Fruit fly (Drosophila melanogaster) whole organism, embryonic: Measurements from ENCODE around the gene CG34282.

Source experiments
- Atf3 ChIP-seq: fragments of 200-800 bp; sonication (Bioruptor generic); optimal IDR thresholded peaks from 3 replicates; lab custom pipeline; 2016; ENCODE audit warnings: missing biosample characterization, missing genetic modification characterization
- CG11093 ChIP-seq: fragments of 200-800 bp; sonication (Bioruptor generic); IDR thresholded peaks from 3 replicates; pipeline ENCODE4 v1.3.6; 2022; ENCODE audit warnings: missing biosample characterization, missing genetic modification characterization
- CG11695 ChIP-seq: fragments of 200-800 bp; sonication (Bioruptor generic); IDR thresholded peaks from 3 replicates; pipeline ENCODE4 v1.3.6; 2022; ENCODE audit warnings: missing biosample characterization, missing genetic modification characterization
- CG11696 ChIP-seq: fragments of 200-800 bp; sonication (Bioruptor generic); IDR thresholded peaks from 2 replicates; pipeline ENCODE4 v1.3.6; 2022; ENCODE audit warnings: missing biosample characterization, missing genetic modification characterization
- CG13287 ChIP-seq: fragments of 200-800 bp; sonication (Bioruptor generic); IDR thresholded peaks from 2 replicates; pipeline ENCODE4 v1.3.6; 2022; ENCODE audit warnings: missing biosample characterization, missing genetic modification characterization; ENCODE audit not compliant: partially characterized antibody
- CG13624 ChIP-seq: fragments of 200-800 bp; sonication (Bioruptor generic); optimal IDR thresholded peaks from 2 replicates; lab custom pipeline; 2016; ENCODE audit warnings: missing biosample characterization, missing genetic modification characterization
- CG14965 ChIP-seq: fragments of 200-800 bp; sonication (Bioruptor generic); optimal IDR thresholded peaks from 2 replicates; lab custom pipeline; 2016; ENCODE audit warnings: missing biosample characterization, missing genetic modification characterization, borderline replicate concordance
- CG15073 ChIP-seq: fragments of 200-800 bp; sonication (Bioruptor generic); optimal IDR thresholded peaks from 2 replicates; lab custom pipeline; 2016; ENCODE audit warnings: missing biosample characterization, missing genetic modification characterization
- CG1603 ChIP-seq: fragments of 200-800 bp; sonication (Bioruptor generic); optimal IDR thresholded peaks from 2 replicates; lab custom pipeline; 2019; ENCODE audit warnings: missing biosample characterization, mild to moderate bottlenecking, missing genetic modification characterization, moderate library complexity
- CG17186 ChIP-seq: fragments of 200-800 bp; sonication (Bioruptor generic); optimal IDR thresholded peaks from 3 replicates; lab custom pipeline; 2017; ENCODE audit warnings: missing biosample characterization, missing genetic modification reagents, missing genetic modification characterization
- CG17802 ChIP-seq: fragments of 200-800 bp; sonication (Bioruptor generic); optimal IDR thresholded peaks from 2 replicates; lab custom pipeline; 2018; ENCODE audit warnings: missing biosample characterization, mild to moderate bottlenecking, missing genetic modification characterization, moderate library complexity
- CG18599 ChIP-seq: fragments of 200-800 bp; sonication (Bioruptor generic); optimal IDR thresholded peaks from 3 replicates; lab custom pipeline; 2017; ENCODE audit warnings: missing biosample characterization, missing genetic modification characterization, mild to moderate bottlenecking, moderate library complexity, missing genetic modification reagents
- CG2129 ChIP-seq: fragments of 200-800 bp; sonication (Bioruptor generic); IDR thresholded peaks from 2 replicates; pipeline ENCODE4 v1.3.6; 2022; ENCODE audit warnings: missing biosample characterization, missing genetic modification characterization; ENCODE audit not compliant: partially characterized antibody
- CG34376 ChIP-seq: fragments of 200-800 bp; sonication (Bioruptor generic); optimal IDR thresholded peaks from 2 replicates; lab custom pipeline; 2018; ENCODE audit warnings: missing biosample characterization, mild to moderate bottlenecking, missing genetic modification characterization
- CG4360 ChIP-seq: fragments of 200-800 bp; sonication (Bioruptor generic); IDR thresholded peaks from 2 replicates; pipeline ENCODE4 v1.3.6; 2022; ENCODE audit warnings: missing biosample characterization, missing genetic modification characterization
- CG4424 ChIP-seq: fragments of 200-800 bp; sonication (Bioruptor generic); optimal IDR thresholded peaks from 3 replicates; lab custom pipeline; 2016; ENCODE audit warnings: missing biosample characterization, missing genetic modification characterization
- CG4617 ChIP-seq: fragments of 200-800 bp; sonication (Bioruptor generic); optimal IDR thresholded peaks from 3 replicates; lab custom pipeline; 2016; ENCODE audit warnings: missing biosample characterization, missing genetic modification characterization, borderline replicate concordance
- CG4707 ChIP-seq: fragments of 200-800 bp; sonication (Bioruptor generic); optimal IDR thresholded peaks from 2 replicates; lab custom pipeline; 2018; ENCODE audit warnings: missing biosample characterization, mild to moderate bottlenecking, missing genetic modification characterization, moderate library complexity
- CG5953 ChIP-seq: fragments of 200-800 bp; sonication (Bioruptor generic); IDR thresholded peaks from 2 replicates; pipeline ENCODE4 v1.3.6; 2022; ENCODE audit warnings: missing biosample characterization, missing genetic modification characterization
- CG6254 ChIP-seq: fragments of 200-800 bp; sonication (Bioruptor generic); optimal IDR thresholded peaks from 3 replicates; lab custom pipeline; 2017; ENCODE audit warnings: mild to moderate bottlenecking, missing biosample characterization, missing genetic modification reagents, missing genetic modification characterization
- CG7928 ChIP-seq: fragments of 200-800 bp; sonication (Bioruptor generic); optimal IDR thresholded peaks from 2 replicates; lab custom pipeline; 2017; ENCODE audit warnings: missing biosample characterization, mild to moderate bottlenecking, missing genetic modification characterization
- CG8089 ChIP-seq: fragments of 200-800 bp; sonication (Bioruptor generic); optimal IDR thresholded peaks from 3 replicates; lab custom pipeline; 2016; ENCODE audit warnings: missing biosample characterization, missing genetic modification characterization
- CG9437 ChIP-seq: fragments of 200-800 bp; sonication (Bioruptor generic); optimal IDR thresholded peaks from 2 replicates; lab custom pipeline; 2018; ENCODE audit warnings: missing biosample characterization, mild to moderate bottlenecking, missing genetic modification characterization
- CG9727 ChIP-seq: fragments of 200-800 bp; sonication (Bioruptor generic); optimal IDR thresholded peaks from 3 replicates; lab custom pipeline; 2017; ENCODE audit warnings: missing biosample characterization, mild to moderate bottlenecking, missing genetic modification characterization
- CrebB ChIP-seq: fragments of 200-800 bp; sonication (Bioruptor generic); optimal IDR thresholded peaks from 3 replicates; lab custom pipeline; 2018; ENCODE audit warnings: missing biosample characterization, mild to moderate bottlenecking, missing genetic modification characterization
- Dip2 ChIP-seq: fragments of 200-800 bp; sonication (Bioruptor generic); IDR thresholded peaks from 2 replicates; pipeline ENCODE4 v1.3.6; 2022; ENCODE audit warnings: missing biosample characterization, missing genetic modification characterization
- Doc3 ChIP-seq: fragments of 200-800 bp; sonication (Bioruptor generic); IDR thresholded peaks from 3 replicates; pipeline ENCODE4 v1.3.6; 2022; ENCODE audit warnings: missing biosample characterization, missing genetic modification characterization; ENCODE audit not compliant: partially characterized antibody
- Dp ChIP-seq: fragments of 200-800 bp; sonication (Bioruptor generic); optimal IDR thresholded peaks from 2 replicates; lab custom pipeline; 2018; ENCODE audit warnings: missing biosample characterization, mild to moderate bottlenecking, missing genetic modification characterization, moderate library complexity
- Eip74EF ChIP-seq, 2 experiments: fragments of 200-800 bp in 1 of 2; fragments of >200 bp in 1 of 2; sonication (Bioruptor generic) in 1 of 2; optimal IDR thresholded peaks; 2 replicates each; lab custom pipeline; 2017 to 2019; ENCODE audit warnings: missing biosample characterization in 2 of 2, missing genetic modification characterization in 2 of 2, mild to moderate bottlenecking in 1 of 2, moderate library complexity in 1 of 2
- Hmr ChIP-seq: fragments of 200-800 bp; sonication (Bioruptor generic); optimal IDR thresholded peaks from 3 replicates; lab custom pipeline; 2017; ENCODE audit warnings: mild to moderate bottlenecking, missing biosample characterization, missing genetic modification reagents, missing genetic modification characterization
- NK7.1 ChIP-seq: fragments of 200-800 bp; sonication (Bioruptor generic); optimal IDR thresholded peaks from 3 replicates; lab custom pipeline; 2016; ENCODE audit warnings: missing biosample characterization, missing genetic modification characterization
- Scr ChIP-seq: fragments of 200-800 bp; sonication (Bioruptor generic); IDR thresholded peaks from 2 replicates; pipeline ENCODE4 v1.3.6; 2022; ENCODE audit warnings: missing biosample characterization, missing genetic modification characterization; ENCODE audit not compliant: partially characterized antibody
- ap ChIP-seq: fragments of 200-800 bp; sonication (Bioruptor generic); IDR thresholded peaks from 2 replicates; pipeline ENCODE4 v1.3.6; 2022; ENCODE audit warnings: missing biosample characterization, missing genetic modification characterization
- dysf ChIP-seq: fragments of 200-800 bp; sonication (Bioruptor generic); IDR thresholded peaks from 3 replicates; pipeline ENCODE4 v1.3.6; 2022; ENCODE audit warnings: missing biosample characterization, missing genetic modification characterization
- fru ChIP-seq: fragments of >200 bp; optimal IDR thresholded peaks from 2 replicates; lab custom pipeline; 2017
- gcm2 ChIP-seq: fragments of 200-800 bp; sonication (Bioruptor generic); optimal IDR thresholded peaks from 2 replicates; lab custom pipeline; 2016; ENCODE audit warnings: missing biosample characterization, missing genetic modification characterization
- gsb ChIP-seq: fragments of 200-800 bp; sonication (Bioruptor generic); IDR thresholded peaks from 2 replicates; pipeline ENCODE4 v1.3.6; 2022; ENCODE audit warnings: missing biosample characterization, missing genetic modification characterization
- nau ChIP-seq: fragments of 200-800 bp; sonication (Bioruptor generic); optimal IDR thresholded peaks from 3 replicates; lab custom pipeline; 2017; ENCODE audit warnings: missing biosample characterization, mild to moderate bottlenecking, missing genetic modification characterization, missing genetic modification reagents
- nerfin-1 ChIP-seq: fragments of 200-800 bp; sonication (Bioruptor generic); optimal IDR thresholded peaks from 3 replicates; lab custom pipeline; 2019; ENCODE audit warnings: missing biosample characterization, mild to moderate bottlenecking, missing genetic modification characterization, moderate library complexity
- nom ChIP-seq: fragments of 200-800 bp; sonication (Bioruptor generic); optimal IDR thresholded peaks from 2 replicates; lab custom pipeline; 2017; ENCODE audit warnings: missing biosample characterization, missing genetic modification characterization, mild to moderate bottlenecking, moderate library complexity, missing genetic modification reagents
- oc ChIP-seq: fragments of 200-800 bp; sonication (Bioruptor generic); optimal IDR thresholded peaks from 2 replicates; lab custom pipeline; 2018; ENCODE audit warnings: missing biosample characterization, mild to moderate bottlenecking, missing genetic modification characterization, moderate library complexity
- onecut ChIP-seq: fragments of 200-800 bp; sonication (Bioruptor generic); IDR thresholded peaks from 2 replicates; pipeline ENCODE4 v1.3.6; 2022; ENCODE audit warnings: missing biosample characterization, missing genetic modification characterization
- pnt ChIP-seq: fragments of 200-800 bp; sonication (Bioruptor generic); optimal IDR thresholded peaks from 3 replicates; lab custom pipeline; 2016; ENCODE audit warnings: missing biosample characterization, missing genetic modification characterization
- pum ChIP-seq: fragments of 200-800 bp; sonication (Bioruptor generic); optimal IDR thresholded peaks from 2 replicates; lab custom pipeline; 2016; ENCODE audit warnings: missing biosample characterization, missing genetic modification characterization
- pzg ChIP-seq: fragments of 200-800 bp; sonication (Bioruptor generic); optimal IDR thresholded peaks from 3 replicates; lab custom pipeline; 2018; ENCODE audit warnings: missing biosample characterization, mild to moderate bottlenecking, missing genetic modification characterization, moderate library complexity
- repo ChIP-seq: fragments of 200-800 bp; sonication (Bioruptor generic); optimal IDR thresholded peaks from 2 replicates; lab custom pipeline; 2016; ENCODE audit warnings: missing biosample characterization, missing genetic modification characterization
- scrt ChIP-seq: fragments of 200-800 bp; sonication (Bioruptor generic); optimal IDR thresholded peaks from 2 replicates; lab custom pipeline; 2018; ENCODE audit warnings: missing biosample characterization, mild to moderate bottlenecking, missing genetic modification characterization, moderate library complexity
- shn ChIP-seq: fragments of 200-800 bp; sonication (Bioruptor generic); optimal IDR thresholded peaks from 3 replicates; lab custom pipeline; 2016; ENCODE audit warnings: missing biosample characterization, missing genetic modification characterization
- tgo ChIP-seq: fragments of 200-800 bp; sonication (Bioruptor generic); IDR thresholded peaks from 3 replicates; pipeline ENCODE4 v1.3.6; 2022; ENCODE audit warnings: missing biosample characterization, missing genetic modification characterization
- vvl ChIP-seq: fragments of 200-800 bp; sonication (Bioruptor generic); IDR thresholded peaks from 2 replicates; pipeline ENCODE4 v1.3.6; 2022; ENCODE audit warnings: missing biosample characterization, missing genetic modification characterization

The CG34282 gene

DNA sequence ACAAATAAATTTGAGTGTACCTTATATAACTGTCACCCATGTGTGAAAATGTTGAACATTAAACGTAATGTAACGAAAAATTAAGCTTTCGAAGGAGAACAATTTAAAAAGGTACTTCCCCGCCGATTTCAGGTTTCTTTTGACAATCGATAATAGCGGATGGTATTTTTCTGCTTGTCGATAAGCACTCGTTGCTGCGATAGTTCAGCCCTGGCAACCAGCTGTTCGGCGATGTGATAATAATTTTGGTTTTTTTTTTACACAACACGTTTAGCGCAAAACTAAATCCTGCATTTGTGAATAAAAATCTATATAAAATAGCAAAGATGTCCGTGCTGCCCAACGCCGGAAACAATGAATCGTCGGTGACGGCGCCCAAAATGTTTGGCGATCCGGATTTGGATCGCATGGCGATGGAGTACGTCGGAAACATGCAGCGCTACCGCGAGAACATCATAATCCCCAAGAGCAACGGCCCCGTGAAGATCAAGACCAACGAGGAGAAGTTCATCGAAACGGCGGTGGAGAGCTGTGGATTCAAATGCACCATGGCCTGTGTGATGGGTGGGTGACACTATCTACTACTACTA is 27.3 kb upstream of the CG34282 start, which contains the start of gene CG31229 (continued):
- TF ChIP-seq gcm2 (no peak), vvl (GFP tag; lab: Robert Waterston, UW) (no peak), Atf3 (GFP tag; lab: Kevin White, UChicago) (no peak), pzg (GFP tag; lab: Kevin White, UChicago) (peak; percentile 65), CG9437 (no peak), Scr (peak; percentile 64), nom (GFP tag; lab: Kevin White, UChicago) (no peak), CG9727 (no peak), CG1603 (tag; lab: Kevin White, UChicago) (peak; percentile 23), scrt (GFP tag; lab: Kevin White, UChicago) (no peak), nerfin-1 (tag; lab: Kevin White, UChicago) (no peak), CG11696 (GFP tag; lab: Robert Waterston, UW) (no peak), shn (no peak), CG15073 (no peak), CG7928 (GFP tag; lab: Kevin White, UChicago) (peak; percentile 91), CG14965 (no peak), pnt (GFP tag; lab: Kevin White, UChicago) (no peak), CG2129 (GFP tag; lab: Robert Waterston, UW) (0 out of 2 replicates have a peak, but pooled peaks have one; percentile 13), CG4360 (no peak), CG17802 (tag; lab: Kevin White, UChicago) (no peak), CG13287 (GFP tag; lab: Robert Waterston, UW) (peak; percentile 77), CG11695 (GFP tag; lab: Robert Waterston, UW) (no peak), Doc3 (GFP tag; lab: Robert Waterston, UW) (0 out of 3 replicates have a peak, but pooled peaks have one; percentile 34), onecut (GFP tag; lab: Robert Waterston, UW) (no peak), CG4424 (GFP tag; lab: Kevin White, UChicago) (no peak), oc (tag; lab: Kevin White, UChicago) (no peak), Hmr (GFP tag; lab: Kevin White, UChicago) (no peak), CG18599 (no peak), Dip2 (GFP tag; lab: Robert Waterston, UW) (no peak), CG34376 (no peak), Eip74EF (GFP tag; optimal IDR thresholded peaks at IDR 0.05; lab: Kevin White, UChicago) (no peak), fru (lab: Kevin White, UChicago) (no peak), nau (GFP tag; lab: Kevin White, UChicago) (no peak), CG11093 (GFP tag; lab: Robert Waterston, UW) (no peak), CG8089 (no peak), CG4617 (GFP tag; lab: Kevin White, UChicago) (peak; percentile 41), Dp (GFP tag; lab: Kevin White, UChicago) (peak; percentile 85), CG17186 (GFP tag; lab: Kevin White, UChicago) (no peak), NK7.1 (no peak), tgo (GFP tag; lab: Robert Waterston, UW) (no peak), dysf (no peak), CG4707 (no peak), CrebB (tag; lab: Kevin White, UChicago) (no peak), repo (GFP tag; lab: Kevin White, UChicago) (no peak), CG5953 (GFP tag; lab: Robert Waterston, UW) (no peak), CG13624 (GFP tag; lab: Kevin White, UChicago) (no peak), gsb (GFP tag; lab: Robert Waterston, UW) (no peak), CG6254 (GFP tag; lab: Kevin White, UChicago) (no peak), pum (GFP tag; lab: Kevin White, UChicago) (no peak), ap (GFP tag; lab: Robert Waterston, UW) (no peak)
